Fruit fly (Drosophila melanogaster): ENCODE measurements around the gene CG17475.

dm6 chr3R:17142304-17142703 lies 12.1 kb upstream of the CG17475 start, which contains the start of gene TwdlW:
- no peak for TF ChIP-seq CG9948 (tag; optimal IDR thresholded peaks at IDR 0.05)
- no peak for TF ChIP-seq CG12605 (GFP tag; IDR thresholded peaks at IDR 0.05)
- no peak for TF ChIP-seq EcR (GFP tag; optimal IDR thresholded peaks at IDR 0.05)
- no peak for TF ChIP-seq CG13204 (GFP tag; optimal IDR thresholded peaks at IDR 0.05)
